Worm (Caenorhabditis elegans) whole organism, midembryonic: ENCODE results near the gene daf-36.

Source experiments
- cog-1 ChIP-seq: sonication (generic microtip); optimal IDR thresholded peaks from 2 replicates; lab custom pipeline; 2016; ENCODE audit warnings: missing genetic modification characterization, missing compliant biosample characterization
- ref-1 ChIP-seq: fragments of 200-800 bp; sonication (Bioruptor generic); conservative IDR thresholded peaks from 2 replicates; pipeline ENCODE4 v1.3.6; 2022; ENCODE audit warnings: missing genetic modification reagents, missing genetic modification characterization, missing compliant biosample characterization
- tab-1 ChIP-seq: fragments of 200-800 bp; sonication (Bioruptor generic); IDR thresholded peaks from 2 replicates; pipeline ENCODE4 v1.3.6; 2022; ENCODE audit warnings: missing genetic modification characterization, missing compliant biosample characterization

DNA sequence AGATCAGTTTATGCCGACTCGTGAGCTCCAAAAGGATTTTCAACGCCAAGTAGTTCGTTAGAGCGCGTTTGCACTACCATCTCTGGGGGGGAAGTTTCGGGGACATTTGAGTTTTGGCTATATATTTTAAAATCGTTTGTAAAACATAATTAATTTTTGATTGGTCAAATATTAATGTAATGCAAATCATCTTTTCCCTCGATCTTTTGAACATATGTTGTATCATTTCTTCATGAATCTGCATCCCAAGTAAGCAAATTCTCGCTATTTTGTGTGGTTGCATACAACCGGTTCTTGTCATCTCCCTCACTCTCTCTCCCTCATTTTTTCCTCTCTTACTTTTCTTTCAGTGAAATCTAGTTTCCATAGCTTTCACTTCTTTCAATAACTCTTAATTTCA, 47.3 kb downstream of the daf-36 start:
- TF ChIP-seq tab-1 (GFP tag; lab: Robert Waterston, UW): no peak
- no peak for TF ChIP-seq ref-1
- peak; percentile 46 for TF ChIP-seq cog-1 (tag; lab: Kevin White, UChicago)
